Worm (Caenorhabditis elegans): ENCODE measurements around the gene irld-1.
"Not testable (repeated sequence)": the region's sequence is repeated elsewhere in the genome, so short reads cannot be mapped to it uniquely, and the experiment has no call there.

DNA sequence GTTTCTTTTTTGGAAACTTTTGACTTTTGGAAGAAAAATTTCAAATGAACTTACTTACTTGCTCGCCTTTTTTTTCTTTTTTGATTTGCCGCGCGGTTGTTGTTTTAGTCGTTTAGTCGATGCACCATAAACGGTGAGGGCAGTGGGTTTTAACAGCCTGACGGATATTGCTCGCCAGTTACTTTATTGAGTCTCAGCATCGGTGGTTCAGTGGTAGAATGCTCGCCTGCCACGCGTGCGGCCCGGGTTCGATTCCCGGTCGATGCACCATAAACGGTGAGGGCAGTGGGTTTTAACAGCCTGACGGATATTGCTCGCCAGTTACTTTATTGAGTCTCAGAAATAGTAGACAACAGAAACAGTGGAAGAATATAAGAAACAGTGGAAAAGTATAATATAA is 26.1 kb upstream of the irld-1 start:
- TF ChIP-seq unc-39 (tag; optimal IDR thresholded peaks at IDR 0.05); ama-1 (optimal IDR thresholded peaks at IDR 0.05); unc-62 (GFP tag; optimal IDR thresholded peaks at IDR 0.05 in 1 of 2); unc-62 (tag; optimal IDR thresholded peaks at IDR 0.05); nhr-28 (tag; optimal IDR thresholded peaks at IDR 0.05); daf-16 (GFP tag; optimal IDR thresholded peaks at IDR 0.05); daf-16 (tag; optimal IDR thresholded peaks at IDR 0.05); nhr-237 (tag; optimal IDR thresholded peaks at IDR 0.05); lin-38 (GFP tag; IDR thresholded peaks at IDR 0.05); sdz-12 (GFP tag; optimal IDR thresholded peaks at IDR 0.05): not testable (repeated sequence)

Data from whole organism, L4 larva.